Worm (Caenorhabditis elegans): ENCODE results near the gene bbs-2.

Gene bbs-2

DNA sequence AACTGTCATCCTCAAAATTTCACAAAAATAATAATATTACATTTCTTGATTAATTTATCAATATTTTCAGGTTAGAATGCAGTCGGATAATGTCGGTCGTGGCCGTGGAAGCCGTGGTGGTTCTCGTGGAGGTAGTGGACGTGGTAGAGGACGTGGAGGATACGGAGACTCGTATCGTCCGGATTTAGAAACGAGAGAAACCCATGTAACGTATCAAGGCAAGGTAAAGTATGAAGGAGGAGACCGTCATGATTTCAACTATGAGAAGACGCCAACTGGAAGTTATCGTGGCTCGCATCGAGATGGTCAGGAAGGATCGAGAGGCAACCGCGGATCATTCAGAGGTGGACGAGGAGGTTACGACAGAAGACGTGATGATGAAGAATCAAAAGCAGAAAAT lies 23.7 kb downstream of the bbs-2 start, which contains the start of gene frpr-10:
Gene frpr-10, plus strand, starts transcription at position 301 of the 400 bp plus-strand sequence.
- TF ChIP-seq set-16 (GFP tag; IDR thresholded peaks at IDR 0.05), result 0 out of 2 replicates have a peak, but pooled peaks have one; percentile 14
- TF ChIP-seq pha-4 (GFP tag; IDR thresholded peaks at IDR 0.05), result no peak
- TF ChIP-seq pha-4 (tag; optimal IDR thresholded peaks at IDR 0.05), result no peak
- peak in 1 of 2 experiments; percentile 45 for TF ChIP-seq unc-62 (GFP tag; optimal IDR thresholded peaks at IDR 0.05 in 1 of 2)
- TF ChIP-seq unc-62 (tag; optimal IDR thresholded peaks at IDR 0.05), result no peak
- 0 out of 2 replicates have a peak, but pooled peaks have one; percentile 27 for TF ChIP-seq egl-43 (GFP tag; IDR thresholded peaks at IDR 0.05)

- TF ChIP-seq tag-97 (GFP tag; IDR thresholded peaks at IDR 0.05) (no peak), lin-38 (GFP tag; IDR thresholded peaks at IDR 0.05) (peak; percentile 30; the same call in 1 of the 2 replicates), Y48G9A.11 (GFP tag; IDR thresholded peaks at IDR 0.05) (peak; percentile 67), F49E8.2 (tag; optimal IDR thresholded peaks at IDR 0.05; ENCODE audit: borderline replicate concordance) (peak; percentile 34), unc-130 (GFP tag; optimal IDR thresholded peaks at IDR 0.05) (peak; percentile 75), lsy-2 (tag; optimal IDR thresholded peaks at IDR 0.05) (peak in 1 of 2 experiments; percentile 26)
These were observed 24.3 kb downstream of the bbs-2 start for ce11 chrIV:7958092-7958491.

DNA sequence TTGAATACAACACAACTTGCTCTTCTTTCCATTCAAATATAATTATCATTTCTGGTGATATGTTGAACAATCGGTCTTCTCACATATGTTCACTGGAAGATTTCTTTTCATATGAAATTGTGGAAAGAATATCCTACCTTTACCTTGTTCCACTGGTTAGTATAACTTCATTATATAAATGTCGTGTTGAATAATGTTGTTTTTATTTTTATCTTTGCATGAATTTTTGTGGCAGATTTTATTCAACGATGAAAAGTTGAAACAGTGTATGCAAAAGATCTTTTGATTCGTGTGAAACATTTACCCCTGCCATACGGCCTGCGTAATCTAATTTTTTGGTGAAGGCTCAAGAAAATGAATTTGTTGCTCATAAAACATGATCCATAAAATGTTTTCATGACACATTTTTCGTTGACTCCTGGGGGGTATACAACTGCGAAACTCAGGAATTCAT lies 28.1 kb downstream of the bbs-2 start:
- peak; percentile 6 for TF ChIP-seq gei-8 (GFP tag; optimal IDR thresholded peaks at IDR 0.05)
- TF ChIP-seq ctbp-1 (GFP tag; IDR thresholded peaks at IDR 0.05), result peak; percentile 28; the same call in 1 of the 2 replicates
- TF ChIP-seq F49E8.2 (tag; optimal IDR thresholded peaks at IDR 0.05; ENCODE audit: borderline replicate concordance), result peak; percentile 94
- no peak for TF ChIP-seq vab-7 (GFP tag; IDR thresholded peaks at IDR 0.05)
- peak; percentile 52; the same call in 1 of the 2 replicates for TF ChIP-seq arid-1 (GFP tag; conservative IDR thresholded peaks at IDR 0.05)
- TF ChIP-seq duxl-1 (tag; optimal IDR thresholded peaks at IDR 0.05; ENCODE audit: poor library complexity), result peak; percentile 60
- TF ChIP-seq lin-13 (GFP tag; optimal IDR thresholded peaks at IDR 0.05), result peak; percentile 27
- TF ChIP-seq ama-1 (optimal IDR thresholded peaks at IDR 0.05), result peak; percentile 49
- peak; percentile 26 for TF ChIP-seq Y5F2A.4 (GFP tag; optimal IDR thresholded peaks at IDR 0.05)
- TF ChIP-seq pha-4 (GFP tag; IDR thresholded peaks at IDR 0.05), result peak; percentile 67; the same call in 1 of the 2 replicates
- no peak for TF ChIP-seq pha-4 (tag; optimal IDR thresholded peaks at IDR 0.05)
- TF ChIP-seq snpc-1.2 (GFP tag; IDR thresholded peaks at IDR 0.05), result peak; percentile 75; the same call in 1 of the 2 replicates
- TF ChIP-seq Y105C5A.15 (GFP tag; IDR thresholded peaks at IDR 0.05), result 0 out of 2 replicates have a peak, but pooled peaks have one; percentile 64
- TF ChIP-seq T26A8.4 (GFP tag; IDR thresholded peaks at IDR 0.05), result no peak
- no peak for TF ChIP-seq lin-15B (tag; optimal IDR thresholded peaks at IDR 0.05)
- no peak for TF ChIP-seq zfp-2 (tag; optimal IDR thresholded peaks at IDR 0.05)
- peak; percentile 75 for TF ChIP-seq lin-38 (GFP tag; IDR thresholded peaks at IDR 0.05)
- TF ChIP-seq dmd-8 (GFP tag; IDR thresholded peaks at IDR 0.05), result 0 out of 2 replicates have a peak, but pooled peaks have one; percentile 21
- no peak for TF ChIP-seq lsy-2 (tag; optimal IDR thresholded peaks at IDR 0.05)
- peak; percentile 73 for TF ChIP-seq unc-130 (GFP tag; optimal IDR thresholded peaks at IDR 0.05)
- 0 out of 2 replicates have a peak, but pooled peaks have one; percentile 48 for TF ChIP-seq Y48G9A.11 (GFP tag; IDR thresholded peaks at IDR 0.05)

ce11 chrIV:7967006-7967405 lies 33.2 kb downstream of the bbs-2 start, which contains the start of gene F57H12.5:
TSS of gene F57H12.5 (plus strand) at chrIV:7967306.
- TF ChIP-seq saeg-2 (GFP tag; IDR thresholded peaks at IDR 0.05) (no peak), nhr-42 (GFP tag; IDR thresholded peaks at IDR 0.05) (no peak), ceh-44 (GFP tag; IDR thresholded peaks at IDR 0.05) (no peak), ama-1 (optimal IDR thresholded peaks at IDR 0.05) (no peak), egl-27 (tag; optimal IDR thresholded peaks at IDR 0.05) (no peak), zfp-2 (tag; optimal IDR thresholded peaks at IDR 0.05) (no peak), ceh-32 (tag; optimal IDR thresholded peaks at IDR 0.05; ENCODE audit: poor library complexity) (no peak), unc-62 (GFP tag; optimal IDR thresholded peaks at IDR 0.05 in 1 of 2) (no peak), unc-62 (tag; optimal IDR thresholded peaks at IDR 0.05) (no peak), cey-2 (tag; optimal IDR thresholded peaks at IDR 0.05; ENCODE audit: borderline replicate concordance, insufficient read depth) (no peak), dpl-1 (GFP tag; optimal IDR thresholded peaks at IDR 0.05) (no peak), mdt-29 (GFP tag; IDR thresholded peaks at IDR 0.05) (no peak), attf-4 (tag; optimal IDR thresholded peaks at IDR 0.05) (no peak), unc-130 (GFP tag; optimal IDR thresholded peaks at IDR 0.05) (no peak), tra-1 (GFP tag; IDR thresholded peaks at IDR 0.05) (no peak)
